2 fruit fly cellular contexts compared by ENCODE assay signal in the genomic region with DNA sequence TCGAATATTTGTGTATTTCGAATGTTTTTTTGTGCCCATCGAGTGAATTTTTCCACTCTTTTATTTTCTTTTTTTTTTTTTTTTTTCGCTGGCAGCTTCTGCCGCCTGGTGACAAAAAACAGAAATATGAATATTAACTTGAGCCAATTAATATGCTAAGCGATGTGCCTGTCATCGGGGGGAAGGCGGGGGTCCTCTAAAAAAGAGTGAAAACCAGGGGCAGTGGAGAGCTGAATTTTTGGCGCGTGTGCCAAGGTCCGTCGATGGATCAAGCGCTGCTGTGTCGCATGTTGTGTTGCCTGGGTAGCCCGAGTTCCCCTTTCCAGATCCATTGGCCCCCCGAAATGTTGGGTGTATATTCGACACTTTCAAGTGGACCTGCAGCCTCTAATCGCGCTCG.
TF ChIP-seq lines count a peak whose summit lies in the region.

No protein-coding gene starts in this region.

- TF ChIP-seq CTCF in whole organism, embryonic (GFP tag; optimal IDR thresholded peaks at IDR 0.05; lab: Kevin White, UChicago) = no peak

TF ChIP-seq in whole organism, embryonic, 481 proteins besides CTCF, POLR2A, EP300 and RAD21:
- TF ChIP-seq CG10543 (GFP tag; optimal IDR thresholded peaks at IDR 0.05; lab: Kevin White, UChicago) (peak; percentile 59), z (GFP tag; IDR thresholded peaks at IDR 0.05; lab: Robert Waterston, UW) (peak; percentile 83), Taf1 (GFP tag; IDR thresholded peaks at IDR 0.05; lab: Robert Waterston, UW) (no peak), crol (GFP tag; IDR thresholded peaks at IDR 0.05; lab: Robert Waterston, UW) (0 out of 2 replicates have a peak, but pooled peaks have one; percentile 14), sens (GFP tag; lab: Kevin White, UChicago) (peak; percentile 20), hb (GFP tag; IDR thresholded peaks at IDR 0.05; lab: Robert Waterston, UW; ENCODE audit: partially characterized antibody) (no peak), CG12769 (tag; optimal IDR thresholded peaks at IDR 0.05; lab: Kevin White, UChicago) (peak; percentile 90), CG10366 (GFP tag; IDR thresholded peaks at IDR 0.05; lab: Robert Waterston, UW) (no peak), salm (tag; optimal IDR thresholded peaks at IDR 0.05; lab: Kevin White, UChicago) (no peak), CG9876 (GFP tag; optimal IDR thresholded peaks at IDR 0.05; lab: Kevin White, UChicago) (no peak), CG13296 (GFP tag; optimal IDR thresholded peaks at IDR 0.05; lab: Kevin White, UChicago) (no peak), E2f2 (GFP tag; IDR thresholded peaks at IDR 0.05; lab: Robert Waterston, UW) (0 out of 2 replicates have a peak, but pooled peaks have one; percentile 6), zfh1 (GFP tag; IDR thresholded peaks at IDR 0.05; lab: Robert Waterston, UW) (peak; percentile 7; the same call in 1 of the 3 replicates), HLHmδ (GFP tag; optimal IDR thresholded peaks at IDR 0.05; lab: Kevin White, UChicago) (no peak), sr (GFP tag; IDR thresholded peaks at IDR 0.05; lab: Robert Waterston, UW) (0 out of 3 replicates have a peak, but pooled peaks have one; percentile 3), nerfin-2 (GFP tag; IDR thresholded peaks at IDR 0.05; lab: Robert Waterston, UW; ENCODE audit: partially characterized antibody) (no peak), CG12219 (GFP tag; optimal IDR thresholded peaks at IDR 0.05; lab: Kevin White, UChicago) (no peak), gcm2 (GFP tag; optimal IDR thresholded peaks at IDR 0.05; lab: Kevin White, UChicago) (no peak), CG1832 (GFP tag; optimal IDR thresholded peaks at IDR 0.05; lab: Kevin White, UChicago) (no peak)

TF ChIP-seq in whole organism, prepupa, 60 proteins besides CTCF, POLR2A, EP300 and RAD21:
- no peak for TF ChIP-seq Eip78C (GFP tag; lab: Kevin White, UChicago)
- TF ChIP-seq eg (GFP tag; IDR thresholded peaks at IDR 0.05; lab: Robert Waterston, UW) = 0 out of 3 replicates have a peak, but pooled peaks have one; percentile 18
TF ChIP-seq in whole organism, prepupa: peak in this region for 1.
